Fruit fly (Drosophila melanogaster): ENCODE data around the gene Lectin-galC1.

Gene Lectin-galC1

dm6 chr2L:19439598-19440230 lies 22.5 kb downstream of the Lectin-galC1 start (continued):
- TF ChIP-seq CG16813 (GFP tag; IDR thresholded peaks at IDR 0.05; ENCODE audit: partially characterized antibody) (no peak), Dfd (GFP tag; optimal IDR thresholded peaks at IDR 0.05) (no peak), eve (GFP tag; optimal IDR thresholded peaks at IDR 0.05) (no peak), CG12299 (tag; optimal IDR thresholded peaks at IDR 0.05) (peak; percentile 81), CG17612 (GFP tag; IDR thresholded peaks at IDR 0.05) (no peak), CG1792 (GFP tag; optimal IDR thresholded peaks at IDR 0.05) (peak; percentile 31), tna (GFP tag; IDR thresholded peaks at IDR 0.05; ENCODE audit: partially characterized antibody) (no peak), CG8924 (tag; optimal IDR thresholded peaks at IDR 0.05) (peak; percentile 89), CG11398 (GFP tag; optimal IDR thresholded peaks at IDR 0.05) (peak; percentile 71), CG17328 (GFP tag; IDR thresholded peaks at IDR 0.05) (peak; percentile 94), CG13296 (GFP tag; optimal IDR thresholded peaks at IDR 0.05) (peak; percentile 56), CG9215 (GFP tag; IDR thresholded peaks at IDR 0.05) (peak; percentile 56), Hmx (GFP tag; optimal IDR thresholded peaks at IDR 0.05) (no peak), CG12236 (GFP tag; optimal IDR thresholded peaks at IDR 0.05) (peak; percentile 24), CG6175 (GFP tag; IDR thresholded peaks at IDR 0.05) (no peak), dpn (GFP tag; optimal IDR thresholded peaks at IDR 0.05) (peak; percentile 59 to 79), pnt (GFP tag; optimal IDR thresholded peaks at IDR 0.05) (peak; percentile 86), dmrt11E (tag; optimal IDR thresholded peaks at IDR 0.05) (peak; percentile 67), otp (GFP tag; IDR thresholded peaks at IDR 0.05) (peak; percentile 83), CG12659 (GFP tag; optimal IDR thresholded peaks at IDR 0.05) (peak; percentile 62), CG2202 (tag; optimal IDR thresholded peaks at IDR 0.05) (peak; percentile 15), schlank (tag; optimal IDR thresholded peaks at IDR 0.05) (peak; percentile 84), bab2 (GFP tag; optimal IDR thresholded peaks at IDR 0.05) (peak; percentile 79), kni (GFP tag; optimal IDR thresholded peaks at IDR 0.05) (peak; percentile 87), CG7963 (GFP tag; IDR thresholded peaks at IDR 0.05; ENCODE audit: partially characterized antibody) (no peak), gce (GFP tag; IDR thresholded peaks at IDR 0.05) (0 out of 3 replicates have a peak, but pooled peaks have one; percentile 63), CG9817 (tag; optimal IDR thresholded peaks at IDR 0.05) (peak; percentile 62), az2 (GFP tag; optimal IDR thresholded peaks at IDR 0.05) (peak; percentile 50), Usf (GFP tag; optimal IDR thresholded peaks at IDR 0.05) (peak; percentile 72), luna (GFP tag; optimal IDR thresholded peaks at IDR 0.05) (peak; percentile 58), CG6272 (GFP tag; IDR thresholded peaks at IDR 0.05) (peak; percentile 44; the same call in 1 of the 2 replicates), kah (GFP tag; optimal IDR thresholded peaks at IDR 0.05) (peak; percentile 34), HLH54F (GFP tag; optimal IDR thresholded peaks at IDR 0.05) (peak; percentile 88), HHEX (GFP tag; optimal IDR thresholded peaks at IDR 0.05) (peak; percentile 75), CG3281 (GFP tag; optimal IDR thresholded peaks at IDR 0.05) (peak; percentile 65), bbx (GFP tag; IDR thresholded peaks at IDR 0.05; ENCODE audit: partially characterized antibody) (no peak), PHDP (tag; optimal IDR thresholded peaks at IDR 0.05) (peak; percentile 81), NC2α (GFP tag; optimal IDR thresholded peaks at IDR 0.05) (peak; percentile 91), fru (optimal IDR thresholded peaks at IDR 0.05) (no peak), CG4424 (GFP tag; optimal IDR thresholded peaks at IDR 0.05) (peak; percentile 55)

- TF ChIP-seq insv (GFP tag; optimal IDR thresholded peaks at IDR 0.05), result no peak
- peak; percentile 93 for TF ChIP-seq CG8388 (GFP tag; optimal IDR thresholded peaks at IDR 0.05)
- TF ChIP-seq Max (GFP tag; optimal IDR thresholded peaks at IDR 0.05), result no peak
Measured at dm6 chr2L:19440285-19440684, 23.0 kb downstream of the Lectin-galC1 start.

All from whole organism, embryonic.